Fruit fly (Drosophila melanogaster) whole organism, embryonic: ENCODE data around the gene CG34453.

Experiments
- Ada2b ChIP-seq: fragments of 200-800 bp; sonication (Bioruptor generic); IDR thresholded peaks from 2 replicates; pipeline ENCODE4 v1.3.6; 2022; ENCODE audit warnings: missing biosample characterization, missing genetic modification characterization
- Adf1 ChIP-seq: fragments of 200-800 bp; sonication (Bioruptor generic); IDR thresholded peaks from 2 replicates; pipeline ENCODE4 v1.3.6; 2022; ENCODE audit warnings: missing biosample characterization, missing genetic modification characterization
- Awh ChIP-seq: fragments of 200-800 bp; sonication (Bioruptor generic); IDR thresholded peaks from 2 replicates; pipeline ENCODE4, ENCODE4 v1.3.6; 2022; ENCODE audit warnings: missing biosample characterization, missing genetic modification characterization
- Bgb ChIP-seq: fragments of 200-800 bp; sonication (Bioruptor generic); IDR thresholded peaks from 2 replicates; pipeline ENCODE4 v1.3.6; 2022; ENCODE audit warnings: missing biosample characterization, missing genetic modification characterization; ENCODE audit not compliant: partially characterized antibody
- CG1024 ChIP-seq: fragments of 200-800 bp; sonication (Bioruptor generic); IDR thresholded peaks from 2 replicates; pipeline ENCODE4 v1.3.6; 2022; ENCODE audit warnings: missing biosample characterization, missing genetic modification characterization
- CG10321 ChIP-seq: fragments of 200-800 bp; sonication (Bioruptor generic); IDR thresholded peaks from 2 replicates; pipeline ENCODE4 v1.3.6; 2022; ENCODE audit warnings: missing biosample characterization, missing genetic modification characterization
- CG11398 ChIP-seq: fragments of 200-800 bp; sonication (Bioruptor generic); optimal IDR thresholded peaks from 2 replicates; lab custom pipeline; 2016; ENCODE audit warnings: missing biosample characterization, missing genetic modification characterization
- CG13296 ChIP-seq: fragments of 200-800 bp; sonication (Bioruptor generic); optimal IDR thresholded peaks from 3 replicates; lab custom pipeline; 2018; ENCODE audit warnings: missing biosample characterization, mild to moderate bottlenecking, missing genetic modification characterization
- CG14860 ChIP-seq: fragments of 200-800 bp; sonication (Bioruptor generic); IDR thresholded peaks from 3 replicates; pipeline ENCODE4 v1.3.6; 2022; ENCODE audit warnings: missing biosample characterization, missing genetic modification characterization; ENCODE audit not compliant: partially characterized antibody
- CG15011 ChIP-seq: fragments of 200-800 bp; sonication (Bioruptor generic); optimal IDR thresholded peaks from 3 replicates; lab custom pipeline; 2018; ENCODE audit warnings: missing biosample characterization, mild to moderate bottlenecking, missing genetic modification characterization
- CG18011 ChIP-seq: fragments of 200-800 bp; sonication (Bioruptor generic); optimal IDR thresholded peaks from 2 replicates; lab custom pipeline; 2017; ENCODE audit warnings: missing biosample characterization, missing genetic modification characterization, mild to moderate bottlenecking, moderate library complexity, missing genotype
- CG2199 ChIP-seq: fragments of 200-800 bp; sonication (Bioruptor generic); IDR thresholded peaks from 3 replicates; pipeline ENCODE4 v1.3.6; 2022; ENCODE audit warnings: missing biosample characterization, missing genetic modification characterization
- CG3065 ChIP-seq: fragments of 200-800 bp; sonication (Bioruptor generic); optimal IDR thresholded peaks from 2 replicates; lab custom pipeline; 2016; ENCODE audit warnings: missing biosample characterization, missing genetic modification characterization
- CG32767 ChIP-seq: fragments of 200-800 bp; sonication (Bioruptor generic); IDR thresholded peaks from 2 replicates; pipeline ENCODE4 v1.3.6; 2022; ENCODE audit warnings: missing biosample characterization, missing genetic modification characterization
- CG32772 ChIP-seq: fragments of 200-800 bp; sonication (Bioruptor generic); IDR thresholded peaks from 2 replicates; pipeline ENCODE4 v1.3.6; 2022; ENCODE audit warnings: missing biosample characterization, missing genetic modification characterization
- CG43689 ChIP-seq: fragments of 200-800 bp; sonication (Bioruptor generic); IDR thresholded peaks from 2 replicates; pipeline ENCODE4 v1.3.6; 2022; ENCODE audit warnings: missing biosample characterization, missing genetic modification characterization
- CG4617 ChIP-seq: fragments of 200-800 bp; sonication (Bioruptor generic); optimal IDR thresholded peaks from 3 replicates; lab custom pipeline; 2016; ENCODE audit warnings: missing biosample characterization, missing genetic modification characterization, borderline replicate concordance
- CG5180 ChIP-seq: fragments of 200-800 bp; sonication (Bioruptor generic); optimal IDR thresholded peaks from 3 replicates; lab custom pipeline; 2017; ENCODE audit warnings: missing biosample characterization, missing genetic modification characterization, mild to moderate bottlenecking, moderate library complexity, missing genetic modification reagents
- CG8388 ChIP-seq: fragments of 200-800 bp; sonication (Bioruptor generic); optimal IDR thresholded peaks from 2 replicates; lab custom pipeline; 2019; ENCODE audit warnings: missing biosample characterization, mild to moderate bottlenecking, missing genetic modification characterization, moderate library complexity
- CG8478 ChIP-seq: fragments of >200 bp; optimal IDR thresholded peaks from 2 replicates; lab custom pipeline; 2018
- CG8765 ChIP-seq: fragments of 200-800 bp; sonication (Bioruptor generic); IDR thresholded peaks from 2 replicates; pipeline ENCODE4 v1.3.6; 2022; ENCODE audit warnings: missing biosample characterization, missing genetic modification characterization
- Elba2 ChIP-seq: fragments of 200-800 bp; sonication (Bioruptor generic); optimal IDR thresholded peaks from 3 replicates; lab custom pipeline; 2016; ENCODE audit warnings: missing biosample characterization, missing genetic modification characterization
- Gug ChIP-seq: fragments of 200-800 bp; sonication (Bioruptor generic); IDR thresholded peaks from 4 replicates; pipeline ENCODE4 v1.3.6; 2022; ENCODE audit warnings: missing biosample characterization, missing genetic modification characterization
- HLH3B ChIP-seq: fragments of 200-800 bp; sonication (Bioruptor generic); IDR thresholded peaks from 2 replicates; pipeline ENCODE4 v1.3.6; 2022; ENCODE audit warnings: missing biosample characterization, missing genetic modification characterization
- Hr78 ChIP-seq, 2 experiments: fragments of 200-800 bp in 1 of 2; fragments of >200 bp in 1 of 2; sonication (Bioruptor generic) in 1 of 2; optimal IDR thresholded peaks; 2 replicates each; lab custom pipeline; 2017 to 2019; ENCODE audit warnings: missing biosample characterization in 2 of 2, missing genetic modification characterization in 2 of 2, mild to moderate bottlenecking in 1 of 2, moderate library complexity in 1 of 2
- Max ChIP-seq: fragments of 200-800 bp; sonication (Bioruptor generic); optimal IDR thresholded peaks from 2 replicates; lab custom pipeline; 2016; ENCODE audit warnings: missing biosample characterization, mild to moderate bottlenecking, missing genetic modification characterization
- PHDP ChIP-seq: fragments of 200-800 bp; sonication (Bioruptor generic); optimal IDR thresholded peaks from 3 replicates; lab custom pipeline; 2018; ENCODE audit warnings: missing biosample characterization, mild to moderate bottlenecking, missing genetic modification characterization, moderate library complexity
- Sox100B ChIP-seq: fragments of 200-800 bp; sonication (Bioruptor generic); optimal IDR thresholded peaks from 3 replicates; lab custom pipeline; 2018; ENCODE audit warnings: missing biosample characterization, mild to moderate bottlenecking, missing genetic modification characterization
- YL-1 ChIP-seq: fragments of 200-800 bp; sonication (Bioruptor generic); optimal IDR thresholded peaks from 3 replicates; lab custom pipeline; 2017; ENCODE audit warnings: missing biosample characterization, mild to moderate bottlenecking, missing genetic modification characterization
- aop ChIP-seq: fragments of 200-800 bp; sonication (Bioruptor generic); IDR thresholded peaks from 2 replicates; pipeline ENCODE4 v1.3.6; 2022; ENCODE audit warnings: missing biosample characterization, missing genetic modification characterization
- bigmax ChIP-seq: fragments of 200-800 bp; sonication (Bioruptor generic); optimal IDR thresholded peaks from 2 replicates; lab custom pipeline; 2018; ENCODE audit warnings: missing biosample characterization, mild to moderate bottlenecking, missing genetic modification characterization
- chinmo ChIP-seq: fragments of 200-800 bp; sonication (Bioruptor generic); IDR thresholded peaks from 4 replicates; pipeline ENCODE4 v1.3.6; 2022; ENCODE audit warnings: missing biosample characterization, missing genetic modification characterization; ENCODE audit not compliant: partially characterized antibody
- ewg ChIP-seq: fragments of 200-800 bp; sonication (Bioruptor generic); optimal IDR thresholded peaks from 3 replicates; lab custom pipeline; 2017; ENCODE audit warnings: mild to moderate bottlenecking, missing biosample characterization, missing genetic modification reagents, missing genetic modification characterization
- fd64A ChIP-seq: fragments of 200-800 bp; sonication (Bioruptor generic); optimal IDR thresholded peaks from 3 replicates; lab custom pipeline; 2018; ENCODE audit warnings: missing biosample characterization, mild to moderate bottlenecking, missing genetic modification characterization
- h ChIP-seq: fragments of >200 bp; optimal IDR thresholded peaks from 2 replicates; lab custom pipeline; 2017
- insv ChIP-seq, 2 experiments: fragments of 200-800 bp; sonication (Bioruptor generic); optimal IDR thresholded peaks; 3 replicates each; lab custom pipeline; 2016 to 2018; ENCODE audit warnings: missing biosample characterization in 2 of 2, missing genetic modification characterization in 2 of 2
- nerfin-1 ChIP-seq: fragments of 200-800 bp; sonication (Bioruptor generic); optimal IDR thresholded peaks from 3 replicates; lab custom pipeline; 2019; ENCODE audit warnings: missing biosample characterization, mild to moderate bottlenecking, missing genetic modification characterization, moderate library complexity
- odd ChIP-seq: fragments of 200-800 bp; sonication (Bioruptor generic); optimal IDR thresholded peaks from 2 replicates; lab custom pipeline; 2017; ENCODE audit warnings: missing biosample characterization, mild to moderate bottlenecking, missing genetic modification characterization
- otp ChIP-seq: fragments of 200-800 bp; sonication (Bioruptor generic); IDR thresholded peaks from 3 replicates; pipeline ENCODE4, ENCODE4 v1.3.6; 2022; ENCODE audit warnings: missing biosample characterization, missing genetic modification characterization
- pan ChIP-seq, 4 experiments: fragments of >200 bp in 3 of 4; fragments of 200-800 bp in 1 of 4; sonication (Bioruptor generic) in 1 of 4; optimal IDR thresholded peaks in 3 of 4; IDR thresholded peaks in 1 of 4; 2 replicates each; pipeline versions ENCODE4 v1.3.6 to Lab custom; 2017 to 2022; ENCODE audit warnings: missing biosample characterization in 2 of 4, missing genetic modification characterization in 2 of 4, mixed read lengths in 1 of 4
- pfk ChIP-seq: fragments of 200-800 bp; sonication (Bioruptor generic); optimal IDR thresholded peaks from 2 replicates; lab custom pipeline; 2018; ENCODE audit warnings: missing biosample characterization, mild to moderate bottlenecking, missing genetic modification characterization, moderate library complexity
- prd ChIP-seq, 3 experiments: fragments of >200 bp in 2 of 3; fragments of 200-800 bp in 1 of 3; sonication (Bioruptor generic) in 1 of 3; optimal IDR thresholded peaks in 2 of 3; IDR thresholded peaks in 1 of 3; 2 replicates in 2 of 3; 3 replicates in 1 of 3; pipeline versions ENCODE4 v1.3.6 to Lab custom; 2017 to 2022; ENCODE audit warnings: missing biosample characterization in 1 of 3, missing genetic modification characterization in 1 of 3
- sisA ChIP-seq: fragments of 200-800 bp; sonication (Bioruptor generic); IDR thresholded peaks from 2 replicates; pipeline ENCODE4 v1.3.6; 2022; ENCODE audit warnings: missing biosample characterization, missing genetic modification characterization
- slou ChIP-seq: fragments of 200-800 bp; sonication (Bioruptor generic); optimal IDR thresholded peaks from 3 replicates; lab custom pipeline; 2016; ENCODE audit warnings: missing biosample characterization, missing genetic modification characterization
- sqz ChIP-seq: fragments of 200-800 bp; sonication (Bioruptor generic); optimal IDR thresholded peaks from 3 replicates; lab custom pipeline; 2018; ENCODE audit warnings: missing biosample characterization, mild to moderate bottlenecking, missing genetic modification characterization
- sr ChIP-seq: fragments of 200-800 bp; sonication (Bioruptor generic); IDR thresholded peaks from 3 replicates; pipeline ENCODE4 v1.3.6; 2022; ENCODE audit warnings: missing biosample characterization, missing genetic modification characterization
- tgo ChIP-seq: fragments of 200-800 bp; sonication (Bioruptor generic); IDR thresholded peaks from 3 replicates; pipeline ENCODE4 v1.3.6; 2022; ENCODE audit warnings: missing biosample characterization, missing genetic modification characterization
- zfh1 ChIP-seq: fragments of 200-800 bp; sonication (Bioruptor generic); IDR thresholded peaks from 3 replicates; pipeline ENCODE4 v1.3.6; 2022; ENCODE audit warnings: missing biosample characterization, missing genetic modification characterization

Gene CG34453

dm6 chr3L:263500-264377 is 30.6 kb upstream of the CG34453 start:
- TF ChIP-seq CG18011 (GFP tag; lab: Kevin White, UChicago) (no peak), tgo (GFP tag; lab: Robert Waterston, UW) (no peak), sisA (no peak), nerfin-1 (tag; lab: Kevin White, UChicago) (no peak), Awh (no peak), Ada2b (GFP tag; lab: Robert Waterston, UW) (0 out of 2 replicates have a peak, but pooled peaks have one; percentile 6), Bgb (GFP tag; lab: Robert Waterston, UW) (no peak), CG32767 (GFP tag; lab: Robert Waterston, UW) (no peak), CG8388 (GFP tag; lab: Kevin White, UChicago) (no peak), bigmax (GFP tag; lab: Kevin White, UChicago) (peak; percentile 93), ewg (peak; percentile 20), slou (GFP tag; lab: Kevin White, UChicago) (no peak), CG14860 (no peak), CG8478 (lab: Kevin White, UChicago) (peak; percentile 76), CG4617 (GFP tag; lab: Kevin White, UChicago) (no peak), HLH3B (GFP tag; lab: Robert Waterston, UW) (no peak), fd64A (GFP tag; lab: Kevin White, UChicago) (no peak), PHDP (no peak), Hr78 (GFP tag; optimal IDR thresholded peaks at IDR 0.05; lab: Kevin White, UChicago) (no peak), CG1024 (no peak), YL-1 (GFP tag; lab: Kevin White, UChicago) (peak; percentile 39), h (lab: Kevin White, UChicago) (no peak), CG10321 (GFP tag; lab: Robert Waterston, UW) (peak; percentile 93), CG8765 (GFP tag; lab: Robert Waterston, UW) (no peak), pfk (GFP tag; lab: Kevin White, UChicago) (no peak), CG2199 (GFP tag; lab: Robert Waterston, UW) (0 out of 3 replicates have a peak, but pooled peaks have one; percentile 30), Adf1 (GFP tag; lab: Robert Waterston, UW) (no peak), CG5180 (GFP tag; lab: Kevin White, UChicago) (no peak), CG32772 (GFP tag; lab: Robert Waterston, UW) (no peak), aop (no peak), sqz (GFP tag; lab: Kevin White, UChicago) (no peak), sr (GFP tag; lab: Robert Waterston, UW) (peak; percentile 41; the same call in 1 of the 3 replicates), prd (optimal IDR thresholded peaks at IDR 0.05; lab: Kevin White, UChicago) (no peak), prd (GFP tag; IDR thresholded peaks at IDR 0.05; lab: Robert Waterston, UW) (no peak), CG11398 (GFP tag; lab: Kevin White, UChicago) (peak; percentile 19), otp (GFP tag; lab: Robert Waterston, UW) (no peak), insv (GFP tag; optimal IDR thresholded peaks at IDR 0.05; lab: Kevin White, UChicago) (no peak), Max (GFP tag; lab: Kevin White, UChicago) (no peak), Sox100B (GFP tag; lab: Kevin White, UChicago) (no peak), pan (optimal IDR thresholded peaks at IDR 0.05; lab: Kevin White, UChicago) (no peak), pan (GFP tag; optimal IDR thresholded peaks at IDR 0.05 in 1 of 2, IDR thresholded peaks at IDR 0.05 in 1 of 2) (no peak), Elba2 (no peak), odd (GFP tag; lab: Kevin White, UChicago) (no peak), CG15011 (no peak), Gug (GFP tag; lab: Robert Waterston, UW) (no peak), CG3065 (GFP tag; lab: Kevin White, UChicago) (no peak), CG43689 (GFP tag; lab: Robert Waterston, UW) (no peak), chinmo (GFP tag; lab: Robert Waterston, UW) (no peak), CG13296 (GFP tag; lab: Kevin White, UChicago) (no peak), zfh1 (GFP tag; lab: Robert Waterston, UW) (no peak)
